Fruit fly (Drosophila melanogaster): ENCODE results near the gene CG5418.

DNA sequence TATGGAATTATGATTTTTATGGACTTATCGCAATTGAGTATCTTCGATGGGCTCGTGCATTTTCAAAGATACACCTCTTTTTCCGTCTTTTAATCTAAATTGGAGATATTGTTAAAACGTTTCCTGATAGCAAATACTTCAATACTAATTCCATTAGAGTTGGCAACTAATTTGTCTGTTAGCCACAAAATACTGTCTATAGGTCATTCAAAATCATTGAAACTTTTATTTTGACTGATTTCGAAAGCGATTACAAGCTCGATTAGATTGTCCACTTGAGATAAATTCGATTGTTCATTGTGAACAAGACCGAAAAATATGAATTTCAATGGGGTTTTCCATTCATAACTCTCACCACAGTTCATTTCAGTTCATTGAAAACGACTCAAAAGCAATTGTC is 23.1 kb upstream of the CG5418 start:
- TF ChIP-seq Pif1B (GFP tag; optimal IDR thresholded peaks at IDR 0.05) (no peak), EcR (GFP tag; optimal IDR thresholded peaks at IDR 0.05) (no peak), CG14655 (GFP tag; optimal IDR thresholded peaks at IDR 0.05) (no peak), Snoo (tag; optimal IDR thresholded peaks at IDR 0.05) (no peak)
